Worm (Caenorhabditis elegans) whole organism, mixed stage, embryonic: ENCODE measurements around the gene Y53F4B.9.

Experiments
- bed-3 ChIP-seq: fragments of 200-800 bp; sonication (Bioruptor generic); optimal IDR thresholded peaks from 3 replicates; lab custom pipeline; 2018; ENCODE audit warnings: mild to moderate bottlenecking, missing genetic modification characterization, moderate library complexity, missing compliant biosample characterization
- blmp-1 ChIP-seq: fragments of 150-350 bp; optimal IDR thresholded peaks from 2 replicates; lab custom pipeline; 2014; ENCODE audit warnings: missing biosample characterization, missing genetic modification characterization
- ceh-43 ChIP-seq: fragments of 200-800 bp; sonication (Bioruptor generic); optimal IDR thresholded peaks from 2 replicates; lab custom pipeline; 2018; ENCODE audit warnings: mild to moderate bottlenecking, missing genetic modification characterization, moderate library complexity, missing compliant biosample characterization
- ceh-83 ChIP-seq: fragments of 200-800 bp; sonication (Bioruptor generic); optimal IDR thresholded peaks from 2 replicates; lab custom pipeline; 2018; ENCODE audit warnings: mild to moderate bottlenecking, missing genetic modification characterization, missing compliant biosample characterization
- ces-1 ChIP-seq: fragments of 150-350 bp; optimal IDR thresholded peaks from 2 replicates; lab custom pipeline; 2014; ENCODE audit warnings: missing biosample characterization, missing genetic modification reagents, missing genetic modification characterization
- cnd-1 ChIP-seq: fragments of 200-800 bp; sonication (Bioruptor generic); optimal IDR thresholded peaks from 2 replicates; lab custom pipeline; 2018; ENCODE audit warnings: mild to moderate bottlenecking, missing genetic modification characterization, missing compliant biosample characterization
- drap-1 ChIP-seq: fragments of 200-800 bp; sonication (Bioruptor generic); optimal IDR thresholded peaks from 3 replicates; lab custom pipeline; 2018; ENCODE audit warnings: mild to moderate bottlenecking, missing genetic modification characterization, missing compliant biosample characterization
- elt-1 ChIP-seq: sonication (generic microtip); optimal IDR thresholded peaks from 2 replicates; lab custom pipeline; 2017; ENCODE audit warnings: missing genetic modification characterization, mild to moderate bottlenecking, missing compliant biosample characterization, antibody characterized with exemption, moderate library complexity, borderline replicate concordance; ENCODE audit not compliant: insufficient read depth
- flh-1 ChIP-seq: fragments of 200-800 bp; sonication (Bioruptor generic); optimal IDR thresholded peaks from 2 replicates; lab custom pipeline; 2018; ENCODE audit warnings: mild to moderate bottlenecking, missing genetic modification characterization, moderate library complexity, missing compliant biosample characterization
- hlh-1 ChIP-seq: fragments of 150-350 bp; optimal IDR thresholded peaks from 2 replicates; lab custom pipeline; 2014; ENCODE audit warnings: missing biosample characterization, missing genetic modification reagents, missing genetic modification characterization
- lin-13 ChIP-seq: fragments of 150-350 bp; optimal IDR thresholded peaks from 2 replicates; lab custom pipeline; 2014; ENCODE audit warnings: missing biosample characterization, missing genetic modification characterization
- lin-32 ChIP-seq: fragments of 200-800 bp; sonication (Bioruptor generic); optimal IDR thresholded peaks from 2 replicates; lab custom pipeline; 2018; ENCODE audit warnings: mild to moderate bottlenecking, missing genetic modification characterization, missing compliant biosample characterization
- lsy-2 ChIP-seq: fragments of 150-350 bp; optimal IDR thresholded peaks from 2 replicates; lab custom pipeline; 2014; ENCODE audit warnings: missing biosample characterization, missing genetic modification characterization
- mep-1 ChIP-seq: fragments of 150-350 bp; optimal IDR thresholded peaks from 2 replicates; lab custom pipeline; 2017; ENCODE audit warnings: missing biosample characterization, missing genetic modification reagents, missing genetic modification characterization, inconsistent platforms
- mls-2 ChIP-seq: sonication (generic microtip); optimal IDR thresholded peaks from 2 replicates; lab custom pipeline; 2016; ENCODE audit warnings: mild to moderate bottlenecking, missing genetic modification characterization, moderate library complexity, missing compliant biosample characterization
- nhr-12 ChIP-seq: fragments of 150-350 bp; optimal IDR thresholded peaks from 2 replicates; lab custom pipeline; 2014; ENCODE audit warnings: missing biosample characterization, missing genetic modification characterization
- nhr-2 ChIP-seq: fragments of 150-350 bp; optimal IDR thresholded peaks from 2 replicates; lab custom pipeline; 2014; ENCODE audit warnings: missing biosample characterization, missing genetic modification characterization
- nhr-237 ChIP-seq: fragments of 150-350 bp; optimal IDR thresholded peaks from 2 replicates; lab custom pipeline; 2014; ENCODE audit warnings: missing biosample characterization, missing genetic modification characterization
- nhr-28 ChIP-seq: fragments of 150-350 bp; optimal IDR thresholded peaks from 2 replicates; lab custom pipeline; 2014; ENCODE audit warnings: missing biosample characterization, missing genetic modification characterization
- nhr-76 ChIP-seq: sonication (generic microtip); optimal IDR thresholded peaks from 2 replicates; lab custom pipeline; 2017; ENCODE audit warnings: missing biosample characterization, missing genetic modification characterization
- snpc-4 ChIP-seq: fragments of 150-350 bp; optimal IDR thresholded peaks from 2 replicates; lab custom pipeline; 2014; ENCODE audit warnings: missing biosample characterization, missing genetic modification characterization
- sptf-1 ChIP-seq: sonication (generic microtip); optimal IDR thresholded peaks from 2 replicates; lab custom pipeline; 2017; ENCODE audit warnings: mild to moderate bottlenecking, missing genetic modification characterization, moderate library complexity, missing compliant biosample characterization
- tbx-8 ChIP-seq: fragments of 200-800 bp; sonication (Bioruptor generic); optimal IDR thresholded peaks from 2 replicates; lab custom pipeline; 2018; ENCODE audit warnings: mild to moderate bottlenecking, missing genetic modification characterization, moderate library complexity, missing compliant biosample characterization
- unc-120 ChIP-seq: sonication (generic microtip); optimal IDR thresholded peaks from 2 replicates; lab custom pipeline; 2017; ENCODE audit warnings: missing genetic modification characterization, missing compliant biosample characterization; ENCODE audit not compliant: poor library complexity, severe bottlenecking
- unc-62 ChIP-seq: fragments of 150-350 bp; optimal IDR thresholded peaks from 2 replicates; lab custom pipeline; 2014; ENCODE audit warnings: missing biosample characterization, missing genetic modification reagents, missing genetic modification characterization
- zip-8 ChIP-seq: fragments of 150-350 bp; optimal IDR thresholded peaks from 2 replicates; lab custom pipeline; 2014; ENCODE audit warnings: missing biosample characterization, missing genetic modification characterization
- ztf-11 ChIP-seq: fragments of 150-350 bp; optimal IDR thresholded peaks from 2 replicates; lab custom pipeline; 2014; ENCODE audit warnings: missing biosample characterization, missing genetic modification characterization

Gene Y53F4B.9

DNA sequence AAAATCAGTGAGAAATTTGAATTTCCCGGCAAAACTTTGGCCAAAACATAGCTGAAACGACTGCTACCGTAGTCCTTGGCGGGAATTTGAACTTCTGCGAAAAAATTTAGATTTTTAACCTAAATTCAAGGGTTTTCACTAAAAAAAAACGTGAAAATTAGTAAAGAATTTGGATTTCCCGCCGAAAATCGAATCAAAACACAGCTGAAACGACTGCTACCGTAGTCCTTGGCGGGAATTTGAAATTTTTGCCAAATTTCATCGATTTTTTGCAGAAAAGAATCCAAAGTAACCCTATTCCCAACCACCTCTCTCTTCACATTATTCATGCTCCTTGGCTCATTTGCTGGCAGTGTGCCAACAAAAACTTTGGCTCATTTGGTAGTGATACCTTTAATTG lies 14.9 kb upstream of the Y53F4B.9 start:
- peak; percentile 28 for TF ChIP-seq lsy-2
- TF ChIP-seq unc-62, result no peak

ce11 chrII:15018923-15019322 lies 8.7 kb upstream of the Y53F4B.9 start, which contains the start of gene Y53F4B.12:
Gene Y53F4B.12, plus strand, starts transcription at chrII:15019223.
- TF ChIP-seq mep-1 (tag; lab: Kevin White, UChicago) (no peak), nhr-76 (tag; lab: Kevin White, UChicago) (no peak), lsy-2 (no peak), lin-32 (GFP tag; lab: Kevin White, UChicago) (no peak), unc-120 (tag; lab: Kevin White, UChicago) (no peak), ceh-83 (GFP tag; lab: Kevin White, UChicago) (no peak), ceh-43 (GFP tag; lab: Kevin White, UChicago) (no peak), nhr-237 (tag; lab: Kevin White, UChicago) (no peak), hlh-1 (no peak), flh-1 (GFP tag; lab: Kevin White, UChicago) (no peak), unc-62 (no peak), tbx-8 (GFP tag; lab: Kevin White, UChicago) (no peak)

- TF ChIP-seq mls-2 (no peak), ces-1 (GFP tag; lab: Kevin White, UChicago) (peak; percentile 61)
Measured at ce11 chrII:15015669-15016068, 5.5 kb upstream of the Y53F4B.9 start.

ce11 chrII:15014380-15014779 lies 4.2 kb upstream of the Y53F4B.9 start, which contains the start of gene Y53F4B.51:
Gene Y53F4B.51, minus strand, starts transcription at chrII:15014442.
- no peak for TF ChIP-seq flh-1 (GFP tag; lab: Kevin White, UChicago)
- TF ChIP-seq cnd-1 (tag; lab: Kevin White, UChicago), result no peak
- no peak for TF ChIP-seq lsy-2
- TF ChIP-seq unc-62, result no peak
- no peak for TF ChIP-seq snpc-4 (tag; lab: Kevin White, UChicago)
- no peak for TF ChIP-seq ztf-11 (tag; lab: Kevin White, UChicago)
- no peak for TF ChIP-seq elt-1

- TF ChIP-seq mls-2 (peak; percentile 14), nhr-2 (tag; lab: Kevin White, UChicago) (no peak)
- TF ChIP-seq, all 35 proteins: peak for 1
Measured at ce11 chrII:15008481-15009057, 1.6 kb downstream of the Y53F4B.9 start.

DNA sequence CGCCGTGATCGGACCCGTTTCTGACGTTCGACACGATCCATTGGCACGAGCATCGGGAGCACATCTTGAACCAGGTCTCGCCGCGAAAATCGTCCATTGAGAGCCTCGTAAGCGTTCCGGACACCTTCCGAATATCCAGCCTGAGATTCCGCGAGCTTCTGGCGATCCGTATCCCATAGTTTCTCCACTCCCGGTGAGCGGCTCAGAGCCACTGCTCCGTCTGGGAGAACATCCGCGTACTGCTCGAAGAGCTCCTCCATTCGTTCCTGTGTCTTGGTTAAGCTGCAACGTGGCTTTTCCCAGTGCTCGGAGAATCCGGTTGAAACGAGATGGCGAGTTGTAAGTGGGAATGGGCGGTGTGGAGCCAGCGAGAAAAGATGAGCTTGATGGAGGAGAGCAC lies 5.1 kb downstream of the Y53F4B.9 start:
- TF ChIP-seq nhr-76 (tag; lab: Kevin White, UChicago) (no peak), hlh-1 (no peak), lsy-2 (no peak), lin-32 (GFP tag; lab: Kevin White, UChicago) (no peak), drap-1 (GFP tag; lab: Kevin White, UChicago) (no peak), ces-1 (GFP tag; lab: Kevin White, UChicago) (no peak), bed-3 (GFP tag; lab: Kevin White, UChicago) (no peak), nhr-28 (tag; lab: Kevin White, UChicago) (no peak)

- no peak for TF ChIP-seq lsy-2
- TF ChIP-seq mep-1 (tag; lab: Kevin White, UChicago), result peak; percentile 10
- TF ChIP-seq sptf-1, result no peak
- no peak for TF ChIP-seq nhr-12 (tag; lab: Kevin White, UChicago)
- TF ChIP-seq hlh-1, result no peak
- TF ChIP-seq ces-1 (GFP tag; lab: Kevin White, UChicago), result no peak
- no peak for TF ChIP-seq elt-1
- TF ChIP-seq unc-120 (tag; lab: Kevin White, UChicago), result no peak
- no peak for TF ChIP-seq blmp-1 (tag; lab: Kevin White, UChicago)
- no peak for TF ChIP-seq zip-8 (tag; lab: Kevin White, UChicago)
- TF ChIP-seq bed-3 (GFP tag; lab: Kevin White, UChicago), result no peak
- TF ChIP-seq lin-13, result peak; percentile 42
- TF ChIP-seq nhr-76 (tag; lab: Kevin White, UChicago), result no peak
Measured at ce11 chrII:15004538-15004937, 5.7 kb downstream of the Y53F4B.9 start.
